Worm (Caenorhabditis elegans) whole organism, L3 larva: Measurements from ENCODE around the gene R05D3.12.
A peak's percentile ranks its signal among the peaks of the same experiment; 100 is the strongest.

Source experiments
- R02D3.7 ChIP-seq: fragments of 150-350 bp; optimal IDR thresholded peaks from 2 replicates; lab custom pipeline; 2014; ENCODE audit warnings: missing biosample characterization, missing genetic modification characterization
- ZK546.5 ChIP-seq: sonication (generic microtip); optimal IDR thresholded peaks from 2 replicates; lab custom pipeline; 2017; ENCODE audit warnings: missing biosample characterization, missing genetic modification characterization
- ama-1 ChIP-seq: fragments of 150-350 bp; optimal IDR thresholded peaks from 2 replicates; lab custom pipeline; 2018
- ceh-28 ChIP-seq: fragments of 150-350 bp; optimal IDR thresholded peaks from 2 replicates; lab custom pipeline; 2014; ENCODE audit warnings: missing biosample characterization, missing genetic modification reagents, missing genetic modification characterization
- daf-12 ChIP-seq: fragments of 150-350 bp; optimal IDR thresholded peaks from 2 replicates; lab custom pipeline; 2014; ENCODE audit warnings: missing biosample characterization, missing genetic modification reagents, missing genetic modification characterization
- elt-1 ChIP-seq: fragments of 150-350 bp; optimal IDR thresholded peaks from 2 replicates; lab custom pipeline; 2014; ENCODE audit warnings: missing biosample characterization, missing genetic modification characterization
- eor-1 ChIP-seq, 2 experiments: fragments of 150-350 bp; optimal IDR thresholded peaks; 2 replicates each; lab custom pipeline; 2014 to 2018; ENCODE audit warnings: missing biosample characterization in 2 of 2, missing genetic modification characterization in 2 of 2
- fkh-2 ChIP-seq: fragments of 150-350 bp; optimal IDR thresholded peaks from 2 replicates; lab custom pipeline; 2014; ENCODE audit warnings: missing biosample characterization, missing genetic modification reagents, missing genetic modification characterization
- hmg-11 ChIP-seq: sonication (generic microtip); optimal IDR thresholded peaks from 2 replicates; lab custom pipeline; 2016; ENCODE audit warnings: missing genetic modification characterization, missing compliant biosample characterization
- jun-1 ChIP-seq: fragments of 150-350 bp; optimal IDR thresholded peaks from 2 replicates; lab custom pipeline; 2014; ENCODE audit warnings: missing biosample characterization, missing genetic modification reagents, missing genetic modification characterization
- lin-15B ChIP-seq: fragments of 150-350 bp; optimal IDR thresholded peaks from 2 replicates; lab custom pipeline; 2014; ENCODE audit warnings: missing biosample characterization, missing genetic modification characterization
- mdl-1 ChIP-seq: fragments of 150-350 bp; optimal IDR thresholded peaks from 2 replicates; lab custom pipeline; 2014; ENCODE audit warnings: missing biosample characterization, missing genetic modification characterization
- mml-1 ChIP-seq: fragments of 150-350 bp; sonication (generic microtip); optimal IDR thresholded peaks from 3 replicates; lab custom pipeline; 2014; ENCODE audit warnings: missing biosample characterization, missing genetic modification characterization
- nfya-1 ChIP-seq: sonication (generic microtip); optimal IDR thresholded peaks from 2 replicates; lab custom pipeline; 2017; ENCODE audit warnings: missing genetic modification characterization, mild to moderate bottlenecking, missing compliant biosample characterization, antibody characterized with exemption, moderate library complexity; ENCODE audit not compliant: insufficient read depth
- nhr-28 ChIP-seq: fragments of 150-350 bp; optimal IDR thresholded peaks from 2 replicates; lab custom pipeline; 2014; ENCODE audit warnings: missing biosample characterization, missing genetic modification characterization
- nhr-76 ChIP-seq: fragments of 150-350 bp; sonication (generic microtip); optimal IDR thresholded peaks from 5 replicates; lab custom pipeline; 2014; ENCODE audit warnings: missing biosample characterization, missing genetic modification characterization
- nhr-77 ChIP-seq: fragments of 150-350 bp; optimal IDR thresholded peaks from 2 replicates; lab custom pipeline; 2014; ENCODE audit warnings: missing biosample characterization, missing genetic modification characterization
- pha-4 ChIP-seq: fragments of 150-350 bp; optimal IDR thresholded peaks from 2 replicates; lab custom pipeline; 2014; ENCODE audit warnings: missing biosample characterization, missing genetic modification reagents, missing genetic modification characterization
- snpc-4 ChIP-seq: fragments of 150-350 bp; optimal IDR thresholded peaks from 2 replicates; lab custom pipeline; 2014; ENCODE audit warnings: missing biosample characterization, missing genetic modification characterization
- zag-1 ChIP-seq: fragments of 150-350 bp; optimal IDR thresholded peaks from 2 replicates; lab custom pipeline; 2014; ENCODE audit warnings: missing biosample characterization, missing genetic modification characterization
- ztf-11 ChIP-seq: fragments of 150-350 bp; optimal IDR thresholded peaks from 2 replicates; lab custom pipeline; 2014; ENCODE audit warnings: missing biosample characterization, missing genetic modification characterization

Gene R05D3.12

DNA sequence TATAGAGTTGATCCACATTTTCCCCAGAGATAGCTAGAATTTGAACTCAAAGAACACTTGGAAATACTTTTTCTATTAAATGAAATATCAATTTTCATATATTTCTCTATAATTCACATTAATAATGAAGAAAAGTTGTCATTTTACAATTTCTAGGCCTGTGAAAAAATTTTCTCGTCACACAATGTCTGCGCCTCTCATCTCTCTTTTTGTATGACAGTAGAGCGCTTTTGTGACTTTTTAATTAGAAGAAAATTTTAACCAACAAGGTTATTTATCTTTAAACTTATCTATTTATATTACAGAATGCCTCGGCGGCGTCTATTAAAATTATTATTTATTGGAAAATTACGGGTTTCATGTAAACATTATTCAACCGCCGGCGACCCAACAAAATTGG is 48.3 kb downstream of the R05D3.12 start, which contains the start of gene ZK1236.1:
TSS of gene ZK1236.1 (plus strand) at position 263 of the 400 bp plus-strand sequence.
- TF ChIP-seq ama-1 (lab: Kevin White, UChicago) (no peak), pha-4 (peak; percentile 46), nfya-1 (tag; lab: Kevin White, UChicago) (peak; percentile 38)

DNA sequence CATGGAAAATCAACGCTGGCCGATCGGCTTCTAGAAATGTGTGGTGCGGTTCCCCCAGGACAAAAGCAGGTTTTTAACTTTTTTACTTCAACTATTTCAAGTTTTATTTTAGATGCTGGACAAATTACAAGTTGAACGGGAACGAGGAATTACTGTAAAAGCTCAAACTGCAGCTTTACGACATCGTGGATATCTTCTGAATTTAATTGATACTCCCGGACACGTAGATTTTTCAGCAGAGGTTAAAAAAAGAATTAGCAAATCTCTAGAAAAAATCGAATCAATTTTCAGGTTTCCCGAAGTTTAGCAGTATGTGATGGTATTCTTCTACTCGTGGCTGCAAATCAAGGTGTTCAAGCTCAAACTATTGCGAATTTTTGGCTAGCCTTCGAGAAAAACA is 48.8 kb downstream of the R05D3.12 start:
- TF ChIP-seq zag-1 (tag; lab: Kevin White, UChicago): no peak
- no peak for TF ChIP-seq ceh-28 (tag; lab: Kevin White, UChicago)
- TF ChIP-seq snpc-4 (tag; lab: Kevin White, UChicago): no peak
- TF ChIP-seq ZK546.5: no peak

ce11 chrIII:8432143-8432542 is 51.4 kb downstream of the R05D3.12 start, which contains the start of gene ZK1236.5:
Gene ZK1236.5 (minus strand): TSS chrIII:8432214.
- TF ChIP-seq pha-4 (peak; percentile 68), lin-15B (tag; lab: Kevin White, UChicago) (peak; percentile 55), daf-12 (tag; lab: Kevin White, UChicago) (no peak), R02D3.7 (tag; lab: Kevin White, UChicago) (peak; percentile 95), fkh-2 (tag; lab: Kevin White, UChicago) (no peak), hmg-11 (tag; lab: Kevin White, UChicago) (peak; percentile 25), nfya-1 (tag; lab: Kevin White, UChicago) (peak; percentile 56), nhr-77 (tag; lab: Kevin White, UChicago) (no peak), mdl-1 (tag; lab: Kevin White, UChicago) (no peak), nhr-28 (tag; lab: Kevin White, UChicago) (no peak)

- TF ChIP-seq mml-1: no peak
- TF ChIP-seq ztf-11 (tag; lab: Kevin White, UChicago): no peak
- no peak for TF ChIP-seq nhr-77 (tag; lab: Kevin White, UChicago)
- TF ChIP-seq ama-1 (lab: Kevin White, UChicago): no peak
- TF ChIP-seq zag-1 (tag; lab: Kevin White, UChicago): no peak
- TF ChIP-seq eor-1 (tag; optimal IDR thresholded peaks at IDR 0.05; lab: Kevin White, UChicago): no peak
- TF ChIP-seq jun-1 (tag; lab: Kevin White, UChicago): no peak
- TF ChIP-seq daf-12 (tag; lab: Kevin White, UChicago): no peak
- no peak for TF ChIP-seq nhr-76 (tag; lab: Kevin White, UChicago)
- no peak for TF ChIP-seq elt-1 (tag; lab: Kevin White, UChicago)
- TF ChIP-seq snpc-4 (tag; lab: Kevin White, UChicago): no peak
Measured at ce11 chrIII:8435074-8435473, 54.3 kb downstream of the R05D3.12 start, which contains the start of gene ZK1236.9. Gene ZK1236.9 (minus strand): TSS chrIII:8435174.
